Fruit fly (Drosophila melanogaster) whole organism, embryonic: ENCODE data around the gene Naxd.

ENCODE experiments used
- CG10209 ChIP-seq: fragments of 200-800 bp; sonication (Bioruptor generic); optimal IDR thresholded peaks from 3 replicates; lab custom pipeline; 2017; ENCODE audit warnings: missing biosample characterization, mild to moderate bottlenecking, missing genetic modification characterization, missing genetic modification reagents
- CG10321 ChIP-seq: fragments of 200-800 bp; sonication (Bioruptor generic); IDR thresholded peaks from 2 replicates; pipeline ENCODE4 v1.3.6; 2022; ENCODE audit warnings: missing biosample characterization, missing genetic modification characterization
- CG12391 ChIP-seq: fragments of 200-800 bp; sonication (Bioruptor generic); optimal IDR thresholded peaks from 3 replicates; lab custom pipeline; 2018; ENCODE audit warnings: missing biosample characterization, mild to moderate bottlenecking, missing genetic modification characterization, moderate library complexity
- CG15269 ChIP-seq: fragments of 200-800 bp; sonication (Bioruptor generic); optimal IDR thresholded peaks from 2 replicates; lab custom pipeline; 2018; ENCODE audit warnings: missing biosample characterization, mild to moderate bottlenecking, missing genetic modification characterization, moderate library complexity
- CG1529 ChIP-seq: fragments of 200-800 bp; sonication (Bioruptor generic); optimal IDR thresholded peaks from 3 replicates; lab custom pipeline; 2018; ENCODE audit warnings: missing biosample characterization, missing genetic modification characterization
- CG16863 ChIP-seq: fragments of 200-800 bp; sonication (Bioruptor generic); optimal IDR thresholded peaks from 3 replicates; lab custom pipeline; 2016; ENCODE audit warnings: missing biosample characterization, missing genetic modification characterization
- CG17385 ChIP-seq: fragments of 200-800 bp; sonication (Bioruptor generic); optimal IDR thresholded peaks from 3 replicates; lab custom pipeline; 2018; ENCODE audit warnings: missing biosample characterization, mild to moderate bottlenecking, missing genetic modification characterization
- CG1832 ChIP-seq: fragments of 200-800 bp; sonication (Bioruptor generic); optimal IDR thresholded peaks from 2 replicates; lab custom pipeline; 2017; ENCODE audit warnings: missing biosample characterization, mild to moderate bottlenecking, missing genetic modification characterization, inconsistent platforms
- CG18764 ChIP-seq: fragments of 200-800 bp; sonication (Bioruptor generic); optimal IDR thresholded peaks from 3 replicates; lab custom pipeline; 2016; ENCODE audit warnings: missing biosample characterization, missing genetic modification characterization
- CG2199 ChIP-seq: fragments of 200-800 bp; sonication (Bioruptor generic); IDR thresholded peaks from 3 replicates; pipeline ENCODE4 v1.3.6; 2022; ENCODE audit warnings: missing biosample characterization, missing genetic modification characterization
- CG2712 ChIP-seq: fragments of 200-800 bp; optimal IDR thresholded peaks from 3 replicates; lab custom pipeline; 2019; ENCODE audit warnings: missing biosample characterization, mild to moderate bottlenecking, missing genetic modification characterization, moderate library complexity
- CG4424 ChIP-seq: fragments of 200-800 bp; sonication (Bioruptor generic); optimal IDR thresholded peaks from 3 replicates; lab custom pipeline; 2016; ENCODE audit warnings: missing biosample characterization, missing genetic modification characterization
- CG6813 ChIP-seq: fragments of 200-800 bp; sonication (Bioruptor generic); optimal IDR thresholded peaks from 2 replicates; lab custom pipeline; 2017; ENCODE audit warnings: missing biosample characterization, missing genetic modification characterization, mild to moderate bottlenecking, moderate library complexity, missing genetic modification reagents
- CG6854 ChIP-seq: fragments of 200-800 bp; sonication (Bioruptor generic); optimal IDR thresholded peaks from 3 replicates; lab custom pipeline; 2017; ENCODE audit warnings: missing biosample characterization, mild to moderate bottlenecking, missing genetic modification characterization
- CG7271 ChIP-seq: fragments of 200-800 bp; sonication (Bioruptor generic); optimal IDR thresholded peaks from 2 replicates; lab custom pipeline; 2018; ENCODE audit warnings: missing biosample characterization, mild to moderate bottlenecking, missing genetic modification characterization, moderate library complexity
- CG8924 ChIP-seq: fragments of 200-800 bp; optimal IDR thresholded peaks from 3 replicates; lab custom pipeline; 2019; ENCODE audit warnings: missing biosample characterization, mild to moderate bottlenecking, missing genetic modification characterization, moderate library complexity
- CG9817 ChIP-seq: fragments of 200-800 bp; sonication (Bioruptor generic); optimal IDR thresholded peaks from 2 replicates; lab custom pipeline; 2018; ENCODE audit warnings: missing biosample characterization, mild to moderate bottlenecking, missing genetic modification characterization, moderate library complexity
- Drgx ChIP-seq: fragments of 200-800 bp; sonication (Bioruptor generic); IDR thresholded peaks from 2 replicates; pipeline ENCODE4 v1.3.6; 2022; ENCODE audit warnings: missing biosample characterization, missing genetic modification characterization
- Eip74EF ChIP-seq, 2 experiments: fragments of 200-800 bp in 1 of 2; fragments of >200 bp in 1 of 2; sonication (Bioruptor generic) in 1 of 2; optimal IDR thresholded peaks; 2 replicates each; lab custom pipeline; 2017 to 2019; ENCODE audit warnings: missing biosample characterization in 2 of 2, missing genetic modification characterization in 2 of 2, mild to moderate bottlenecking in 1 of 2, moderate library complexity in 1 of 2
- Fer3 ChIP-seq: fragments of 200-800 bp; sonication (Bioruptor generic); optimal IDR thresholded peaks from 2 replicates; lab custom pipeline; 2018; ENCODE audit warnings: missing biosample characterization, mild to moderate bottlenecking, missing genetic modification characterization, moderate library complexity
- Hsf ChIP-seq: fragments of 200-800 bp; sonication (Bioruptor generic); optimal IDR thresholded peaks from 3 replicates; lab custom pipeline; 2016; ENCODE audit warnings: missing biosample characterization, missing genetic modification characterization
- Meics ChIP-seq: fragments of 200-800 bp; sonication (Bioruptor generic); optimal IDR thresholded peaks from 2 replicates; lab custom pipeline; 2017; ENCODE audit warnings: missing biosample characterization, mild to moderate bottlenecking, missing genetic modification characterization
- NfI ChIP-seq: fragments of 200-800 bp; sonication (Bioruptor generic); optimal IDR thresholded peaks from 3 replicates; lab custom pipeline; 2018; ENCODE audit warnings: missing biosample characterization, mild to moderate bottlenecking, missing genetic modification characterization, moderate library complexity
- Oli ChIP-seq: fragments of 200-800 bp; sonication (Bioruptor generic); optimal IDR thresholded peaks from 2 replicates; lab custom pipeline; 2018; ENCODE audit warnings: missing biosample characterization, mild to moderate bottlenecking, missing genetic modification characterization, moderate library complexity
- Ptx1 ChIP-seq: fragments of 200-800 bp; sonication (Bioruptor generic); IDR thresholded peaks from 2 replicates; pipeline ENCODE4 v1.3.6; 2022; ENCODE audit warnings: missing biosample characterization, missing genetic modification characterization
- Rfx ChIP-seq: fragments of 200-800 bp; sonication (Bioruptor generic); IDR thresholded peaks from 2 replicates; pipeline ENCODE4 v1.3.6; 2022; ENCODE audit warnings: missing biosample characterization, missing genetic modification characterization
- Sox102F ChIP-seq: fragments of 200-800 bp; sonication (Bioruptor generic); optimal IDR thresholded peaks from 2 replicates; lab custom pipeline; 2018; ENCODE audit warnings: missing biosample characterization, mild to moderate bottlenecking, missing genetic modification characterization, moderate library complexity
- ap ChIP-seq: fragments of 200-800 bp; sonication (Bioruptor generic); IDR thresholded peaks from 2 replicates; pipeline ENCODE4 v1.3.6; 2022; ENCODE audit warnings: missing biosample characterization, missing genetic modification characterization
- bcd ChIP-seq: fragments of 200-800 bp; sonication (Bioruptor generic); optimal IDR thresholded peaks from 2 replicates; lab custom pipeline; 2017; ENCODE audit warnings: missing biosample characterization, mild to moderate bottlenecking, missing genetic modification characterization
- chif ChIP-seq, 2 experiments: fragments of 200-800 bp; sonication (Bioruptor generic); optimal IDR thresholded peaks; 3 replicates each; lab custom pipeline; 2016; ENCODE audit warnings: missing biosample characterization in 2 of 2, missing genetic modification characterization in 2 of 2
- dan ChIP-seq: fragments of 200-800 bp; sonication (Bioruptor generic); IDR thresholded peaks from 2 replicates; pipeline ENCODE4 v1.3.6; 2022; ENCODE audit warnings: missing biosample characterization, missing genetic modification characterization
- emc ChIP-seq: fragments of 200-800 bp; sonication (Bioruptor generic); optimal IDR thresholded peaks from 2 replicates; lab custom pipeline; 2016; ENCODE audit warnings: missing biosample characterization, missing genetic modification characterization
- fd96Cb ChIP-seq: fragments of 200-800 bp; sonication (Bioruptor generic); optimal IDR thresholded peaks from 2 replicates; lab custom pipeline; 2018; ENCODE audit warnings: missing biosample characterization, mild to moderate bottlenecking, missing genetic modification characterization, moderate library complexity
- fu2 ChIP-seq: fragments of 200-800 bp; sonication (Bioruptor generic); optimal IDR thresholded peaks from 2 replicates; lab custom pipeline; 2016; ENCODE audit warnings: missing biosample characterization, missing genetic modification characterization
- gcm ChIP-seq: fragments of 200-800 bp; sonication (Bioruptor generic); optimal IDR thresholded peaks from 2 replicates; lab custom pipeline; 2019; ENCODE audit warnings: missing biosample characterization, mild to moderate bottlenecking, missing genetic modification characterization, moderate library complexity
- gem ChIP-seq: fragments of 200-800 bp; sonication (Bioruptor generic); optimal IDR thresholded peaks from 2 replicates; lab custom pipeline; 2019; ENCODE audit warnings: missing biosample characterization, mild to moderate bottlenecking, missing genetic modification characterization, moderate library complexity
- gsb-n ChIP-seq: fragments of 200-800 bp; sonication (Bioruptor generic); optimal IDR thresholded peaks from 3 replicates; lab custom pipeline; 2018; ENCODE audit warnings: missing biosample characterization, mild to moderate bottlenecking, missing genetic modification characterization
- lilli ChIP-seq: fragments of 200-800 bp; sonication (Bioruptor generic); optimal IDR thresholded peaks from 3 replicates; lab custom pipeline; 2016; ENCODE audit warnings: missing biosample characterization, missing genetic modification characterization
- maf-S ChIP-seq: fragments of 200-800 bp; sonication (Bioruptor generic); optimal IDR thresholded peaks from 2 replicates; lab custom pipeline; 2016; ENCODE audit warnings: missing biosample characterization, missing genetic modification characterization
- mld ChIP-seq: fragments of 200-800 bp; sonication (Bioruptor generic); IDR thresholded peaks from 3 replicates; pipeline ENCODE4 v1.3.6; 2022; ENCODE audit warnings: missing biosample characterization, missing genetic modification characterization; ENCODE audit not compliant: partially characterized antibody
- pb ChIP-seq: fragments of 200-800 bp; sonication (Bioruptor generic); optimal IDR thresholded peaks from 3 replicates; lab custom pipeline; 2016; ENCODE audit warnings: missing biosample characterization, missing genetic modification characterization
- pho ChIP-seq: fragments of 200-800 bp; sonication (Bioruptor generic); optimal IDR thresholded peaks from 2 replicates; lab custom pipeline; 2016; ENCODE audit warnings: missing biosample characterization, missing genetic modification characterization
- prd ChIP-seq, 3 experiments: fragments of >200 bp in 2 of 3; fragments of 200-800 bp in 1 of 3; sonication (Bioruptor generic) in 1 of 3; optimal IDR thresholded peaks in 2 of 3; IDR thresholded peaks in 1 of 3; 2 replicates in 2 of 3; 3 replicates in 1 of 3; pipeline versions ENCODE4 v1.3.6 to Lab custom; 2017 to 2022; ENCODE audit warnings: missing biosample characterization in 1 of 3, missing genetic modification characterization in 1 of 3
- sr ChIP-seq: fragments of 200-800 bp; sonication (Bioruptor generic); IDR thresholded peaks from 3 replicates; pipeline ENCODE4 v1.3.6; 2022; ENCODE audit warnings: missing biosample characterization, missing genetic modification characterization
- stwl ChIP-seq: fragments of 200-800 bp; sonication (Bioruptor generic); optimal IDR thresholded peaks from 3 replicates; lab custom pipeline; 2018; ENCODE audit warnings: missing biosample characterization, mild to moderate bottlenecking, missing genetic modification characterization, moderate library complexity
- toy ChIP-seq: fragments of 200-800 bp; sonication (Bioruptor generic); IDR thresholded peaks from 2 replicates; pipeline ENCODE4 v1.3.6; 2022; ENCODE audit warnings: missing biosample characterization, missing genetic modification characterization
- zfh2 ChIP-seq: fragments of 200-800 bp; sonication (Bioruptor generic); optimal IDR thresholded peaks from 2 replicates; lab custom pipeline; 2016; ENCODE audit warnings: missing biosample characterization, missing genetic modification characterization

Gene Naxd

dm6 chr3L:19079798-19080691 lies 17.5 kb downstream of the Naxd start (continued):
- peak; percentile 47 for TF ChIP-seq Rfx
- TF ChIP-seq CG8924 (tag; lab: Kevin White, UChicago): peak; percentile 31
- TF ChIP-seq CG15269 (tag; lab: Kevin White, UChicago): peak; percentile 38
- TF ChIP-seq lilli (GFP tag; lab: Kevin White, UChicago): peak; percentile 50
- peak; percentile 33 for TF ChIP-seq pb (GFP tag; lab: Kevin White, UChicago)
- peak; percentile 15 for TF ChIP-seq CG10209 (GFP tag; lab: Kevin White, UChicago)
- TF ChIP-seq CG7271 (tag; lab: Kevin White, UChicago): no peak
- peak; percentile 37; the same call in 1 of the 2 replicates for TF ChIP-seq Drgx
- TF ChIP-seq zfh2 (GFP tag; lab: Kevin White, UChicago): peak; percentile 14
- peak; percentile 14 for TF ChIP-seq NfI (GFP tag; lab: Kevin White, UChicago)
- peak; percentile 36 for TF ChIP-seq Sox102F (GFP tag; lab: Kevin White, UChicago)
- peak; percentile 32 for TF ChIP-seq CG4424
- TF ChIP-seq gsb-n (tag; lab: Kevin White, UChicago): peak; percentile 1
- TF ChIP-seq CG10321: peak; percentile 47; the same call in 1 of the 2 replicates
- TF ChIP-seq CG12391: peak; percentile 17
- TF ChIP-seq CG2199 (GFP tag; lab: Robert Waterston, UW): peak; percentile 24; the same call in 1 of the 3 replicates
- peak; percentile 7 for TF ChIP-seq fu2 (GFP tag; lab: Kevin White, UChicago)
- no peak for TF ChIP-seq dan
- TF ChIP-seq Ptx1 (GFP tag; lab: Robert Waterston, UW): peak; percentile 36; the same call in 1 of the 2 replicates
- TF ChIP-seq CG16863 (GFP tag; lab: Kevin White, UChicago): peak; percentile 7
- no peak for TF ChIP-seq stwl (tag; lab: Kevin White, UChicago)
- TF ChIP-seq chif (GFP tag; optimal IDR thresholded peaks at IDR 0.05; lab: Kevin White, UChicago): peak; percentile 6 to 42
- peak; percentile 1 for TF ChIP-seq CG9817
- no peak for TF ChIP-seq mld (GFP tag; lab: Robert Waterston, UW)
- TF ChIP-seq CG6854 (GFP tag; lab: Kevin White, UChicago): peak; percentile 33
- TF ChIP-seq Oli (tag; lab: Kevin White, UChicago): peak; percentile 59
- TF ChIP-seq CG1529: peak; percentile 31
- peak; percentile 58 for TF ChIP-seq Meics
- TF ChIP-seq CG1832 (GFP tag; lab: Kevin White, UChicago): peak; percentile 77
- TF ChIP-seq Hsf: peak; percentile 42
- peak; percentile 45 for TF ChIP-seq bcd
- no peak for TF ChIP-seq gcm (GFP tag; lab: Kevin White, UChicago)
- peak; percentile 13 for TF ChIP-seq Fer3
- no peak for TF ChIP-seq toy (GFP tag; lab: Robert Waterston, UW)
- TF ChIP-seq sr (GFP tag; lab: Robert Waterston, UW): peak; percentile 52
- TF ChIP-seq Eip74EF (GFP tag; optimal IDR thresholded peaks at IDR 0.05; lab: Kevin White, UChicago): peak in 1 of 2 experiments; percentile 11
- no peak for TF ChIP-seq maf-S (GFP tag; lab: Kevin White, UChicago)
- TF ChIP-seq fd96Cb (tag; lab: Kevin White, UChicago): peak; percentile 21
- no peak for TF ChIP-seq prd (optimal IDR thresholded peaks at IDR 0.05; lab: Kevin White, UChicago)
- peak; percentile 18; the same call in 1 of the 3 replicates for TF ChIP-seq prd (GFP tag; IDR thresholded peaks at IDR 0.05; lab: Robert Waterston, UW)
- peak; percentile 25 for TF ChIP-seq CG6813
- no peak for TF ChIP-seq ap
- peak; percentile 28 for TF ChIP-seq pho (GFP tag; lab: Kevin White, UChicago)
- TF ChIP-seq gem (tag; lab: Kevin White, UChicago): peak; percentile 66
- peak; percentile 39 for TF ChIP-seq CG2712 (tag; lab: Kevin White, UChicago)
- TF ChIP-seq CG17385 (GFP tag; lab: Kevin White, UChicago): peak; percentile 14
- TF ChIP-seq CG18764 (GFP tag; lab: Kevin White, UChicago): no peak
- no peak for TF ChIP-seq emc (GFP tag; lab: Kevin White, UChicago)
